Fruit fly (Drosophila melanogaster) whole organism, embryonic: ENCODE data around the gene CG3119.
A peak's percentile ranks its signal among the peaks of the same experiment; 100 is the strongest.

Source experiments
- Abd-B ChIP-seq: fragments of 200-800 bp; sonication (Bioruptor generic); optimal IDR thresholded peaks from 2 replicates; lab custom pipeline; 2018; ENCODE audit warnings: missing biosample characterization, mild to moderate bottlenecking, missing genetic modification characterization, moderate library complexity
- Atf6 ChIP-seq: fragments of 200-800 bp; sonication (Bioruptor generic); IDR thresholded peaks from 2 replicates; pipeline ENCODE4 v1.3.6; 2022; ENCODE audit warnings: missing biosample characterization, missing genetic modification characterization
- CG11723 ChIP-seq: fragments of 200-800 bp; sonication (Bioruptor generic); optimal IDR thresholded peaks from 2 replicates; lab custom pipeline; 2017; ENCODE audit warnings: missing biosample characterization, mild to moderate bottlenecking, missing genetic modification characterization
- CG13296 ChIP-seq: fragments of 200-800 bp; sonication (Bioruptor generic); optimal IDR thresholded peaks from 3 replicates; lab custom pipeline; 2018; ENCODE audit warnings: missing biosample characterization, mild to moderate bottlenecking, missing genetic modification characterization
- CG13624 ChIP-seq: fragments of 200-800 bp; sonication (Bioruptor generic); optimal IDR thresholded peaks from 2 replicates; lab custom pipeline; 2016; ENCODE audit warnings: missing biosample characterization, missing genetic modification characterization
- CG15269 ChIP-seq: fragments of 200-800 bp; sonication (Bioruptor generic); optimal IDR thresholded peaks from 2 replicates; lab custom pipeline; 2018; ENCODE audit warnings: missing biosample characterization, mild to moderate bottlenecking, missing genetic modification characterization, moderate library complexity
- CG16779 ChIP-seq: fragments of 200-800 bp; sonication (Bioruptor generic); IDR thresholded peaks from 2 replicates; pipeline ENCODE4 v1.3.6; 2022; ENCODE audit warnings: missing biosample characterization, missing genetic modification characterization
- CG16813 ChIP-seq: fragments of 200-800 bp; sonication (Bioruptor generic); IDR thresholded peaks from 3 replicates; pipeline ENCODE4 v1.3.6; 2022; ENCODE audit warnings: missing biosample characterization, missing genetic modification characterization; ENCODE audit not compliant: partially characterized antibody
- CG17359 ChIP-seq: fragments of 200-800 bp; sonication (Bioruptor generic); optimal IDR thresholded peaks from 3 replicates; lab custom pipeline; 2018; ENCODE audit warnings: missing biosample characterization, mild to moderate bottlenecking, missing genetic modification characterization, moderate library complexity
- CG17829 ChIP-seq: fragments of 200-800 bp; optimal IDR thresholded peaks from 2 replicates; lab custom pipeline; 2019; ENCODE audit warnings: missing biosample characterization, mild to moderate bottlenecking, missing genetic modification characterization, moderate library complexity
- CG18011 ChIP-seq: fragments of 200-800 bp; sonication (Bioruptor generic); optimal IDR thresholded peaks from 2 replicates; lab custom pipeline; 2017; ENCODE audit warnings: missing biosample characterization, missing genetic modification characterization, mild to moderate bottlenecking, moderate library complexity, missing genotype
- CG18619 ChIP-seq: fragments of 200-800 bp; sonication (Bioruptor generic); optimal IDR thresholded peaks from 3 replicates; lab custom pipeline; 2017; ENCODE audit warnings: missing biosample characterization, mild to moderate bottlenecking, missing genetic modification characterization
- CG2129 ChIP-seq: fragments of 200-800 bp; sonication (Bioruptor generic); IDR thresholded peaks from 2 replicates; pipeline ENCODE4 v1.3.6; 2022; ENCODE audit warnings: missing biosample characterization, missing genetic modification characterization; ENCODE audit not compliant: partially characterized antibody
- CG2202 ChIP-seq: fragments of 200-800 bp; sonication (Bioruptor generic); optimal IDR thresholded peaks from 2 replicates; lab custom pipeline; 2018; ENCODE audit warnings: missing biosample characterization, mild to moderate bottlenecking, missing genetic modification characterization
- CG32772 ChIP-seq: fragments of 200-800 bp; sonication (Bioruptor generic); IDR thresholded peaks from 2 replicates; pipeline ENCODE4 v1.3.6; 2022; ENCODE audit warnings: missing biosample characterization, missing genetic modification characterization
- CG3838 ChIP-seq: fragments of 200-800 bp; sonication (Bioruptor generic); optimal IDR thresholded peaks from 3 replicates; lab custom pipeline; 2016; ENCODE audit warnings: missing biosample characterization, missing genetic modification characterization
- CG3847 ChIP-seq: fragments of 200-800 bp; sonication (Bioruptor generic); IDR thresholded peaks from 2 replicates; pipeline ENCODE4 v1.3.6; 2022; ENCODE audit warnings: missing biosample characterization, missing genetic modification characterization
- CG3995 ChIP-seq: fragments of 200-800 bp; sonication (Bioruptor generic); optimal IDR thresholded peaks from 3 replicates; lab custom pipeline; 2016; ENCODE audit warnings: missing biosample characterization, missing genetic modification characterization
- CG4730 ChIP-seq: fragments of 200-800 bp; sonication (Bioruptor generic); IDR thresholded peaks from 2 replicates; pipeline ENCODE4 v1.3.6; 2022; ENCODE audit warnings: missing biosample characterization, missing genetic modification characterization
- CG7786 ChIP-seq: fragments of 200-800 bp; sonication (Bioruptor generic); optimal IDR thresholded peaks from 2 replicates; lab custom pipeline; 2016; ENCODE audit warnings: missing biosample characterization, missing genetic modification characterization
- CG8281 ChIP-seq: fragments of 200-800 bp; sonication (Bioruptor generic); optimal IDR thresholded peaks from 2 replicates; lab custom pipeline; 2018; ENCODE audit warnings: missing biosample characterization, mild to moderate bottlenecking, missing genetic modification characterization, moderate library complexity
- CG8359 ChIP-seq: fragments of 200-800 bp; sonication (Bioruptor generic); optimal IDR thresholded peaks from 2 replicates; lab custom pipeline; 2017; ENCODE audit warnings: missing biosample characterization, mild to moderate bottlenecking, missing genetic modification characterization, borderline replicate concordance
- CTCF ChIP-seq: fragments of 200-800 bp; sonication (Bioruptor generic); optimal IDR thresholded peaks from 2 replicates; lab custom pipeline; 2017; ENCODE audit warnings: missing biosample characterization, mild to moderate bottlenecking, missing genetic modification characterization, moderate library complexity
- Drgx ChIP-seq: fragments of 200-800 bp; sonication (Bioruptor generic); IDR thresholded peaks from 2 replicates; pipeline ENCODE4 v1.3.6; 2022; ENCODE audit warnings: missing biosample characterization, missing genetic modification characterization
- GATAe ChIP-seq: fragments of 200-800 bp; sonication (Bioruptor generic); conservative IDR thresholded peaks from 2 replicates; pipeline ENCODE4 v1.3.6; 2022; ENCODE audit warnings: missing biosample characterization, missing genetic modification characterization
- HLH4C ChIP-seq: fragments of 200-800 bp; sonication (Bioruptor generic); IDR thresholded peaks from 3 replicates; pipeline ENCODE4 v1.3.6; 2022; ENCODE audit warnings: missing biosample characterization, missing genetic modification characterization; ENCODE audit not compliant: partially characterized antibody
- Meics ChIP-seq: fragments of 200-800 bp; sonication (Bioruptor generic); optimal IDR thresholded peaks from 2 replicates; lab custom pipeline; 2017; ENCODE audit warnings: missing biosample characterization, mild to moderate bottlenecking, missing genetic modification characterization
- Mrtf ChIP-seq: fragments of 200-800 bp; sonication (Bioruptor generic); IDR thresholded peaks from 3 replicates; pipeline ENCODE4 v1.3.6; 2022; ENCODE audit warnings: missing biosample characterization, missing genetic modification characterization
- NK7.1 ChIP-seq: fragments of 200-800 bp; sonication (Bioruptor generic); optimal IDR thresholded peaks from 3 replicates; lab custom pipeline; 2016; ENCODE audit warnings: missing biosample characterization, missing genetic modification characterization
- Nf-YB ChIP-seq: fragments of 200-800 bp; sonication (Bioruptor generic); optimal IDR thresholded peaks from 3 replicates; lab custom pipeline; 2019; ENCODE audit warnings: missing biosample characterization, mild to moderate bottlenecking, missing genetic modification characterization, moderate library complexity
- Poxn ChIP-seq: fragments of 200-800 bp; sonication (Bioruptor generic); IDR thresholded peaks from 2 replicates; pipeline ENCODE4 v1.3.6; 2022; ENCODE audit warnings: missing biosample characterization, missing genetic modification characterization
- Ptx1 ChIP-seq: fragments of 200-800 bp; sonication (Bioruptor generic); IDR thresholded peaks from 2 replicates; pipeline ENCODE4 v1.3.6; 2022; ENCODE audit warnings: missing biosample characterization, missing genetic modification characterization
- Trl ChIP-seq, 3 experiments: fragments of >200 bp in 2 of 3; fragments of 200-800 bp in 1 of 3; sonication (Bioruptor generic) in 1 of 3; optimal IDR thresholded peaks; 2 replicates in 1 of 3; 3 replicates in 2 of 3; lab custom pipeline; 2016 to 2017; ENCODE audit warnings: missing biosample characterization in 1 of 3, missing genetic modification characterization in 1 of 3
- Xbp1 ChIP-seq: fragments of 200-800 bp; sonication (Bioruptor generic); optimal IDR thresholded peaks from 3 replicates; lab custom pipeline; 2016; ENCODE audit warnings: missing biosample characterization, mild to moderate bottlenecking, missing genetic modification characterization
- bsh ChIP-seq, 2 experiments: fragments of 200-800 bp; sonication (Bioruptor generic); optimal IDR thresholded peaks; 2 replicates each; lab custom pipeline; 2017 to 2018; ENCODE audit warnings: mild to moderate bottlenecking in 2 of 2, missing biosample characterization in 2 of 2, missing genetic modification characterization in 2 of 2, moderate library complexity in 1 of 2
- cato ChIP-seq: fragments of 200-800 bp; sonication (Bioruptor generic); optimal IDR thresholded peaks from 2 replicates; lab custom pipeline; 2016; ENCODE audit warnings: missing biosample characterization, missing genetic modification characterization, borderline replicate concordance
- corto ChIP-seq: fragments of 200-800 bp; sonication (Bioruptor generic); optimal IDR thresholded peaks from 2 replicates; lab custom pipeline; 2016; ENCODE audit warnings: missing biosample characterization, mild to moderate bottlenecking, missing genetic modification characterization, moderate library complexity
- cwo ChIP-seq: fragments of 200-800 bp; sonication (Bioruptor generic); optimal IDR thresholded peaks from 3 replicates; lab custom pipeline; 2017; ENCODE audit warnings: missing biosample characterization, missing genetic modification characterization, mild to moderate bottlenecking, moderate library complexity, missing genetic modification reagents
- dmrt99B ChIP-seq: fragments of 200-800 bp; sonication (Bioruptor generic); optimal IDR thresholded peaks from 2 replicates; lab custom pipeline; 2018; ENCODE audit warnings: missing biosample characterization, mild to moderate bottlenecking, missing genetic modification characterization, moderate library complexity
- dpn ChIP-seq, 2 experiments: fragments of 200-800 bp; sonication (Bioruptor generic); optimal IDR thresholded peaks; 3 replicates each; lab custom pipeline; 2016; ENCODE audit warnings: missing biosample characterization in 2 of 2, missing genetic modification characterization in 2 of 2
- fd64A ChIP-seq: fragments of 200-800 bp; sonication (Bioruptor generic); optimal IDR thresholded peaks from 3 replicates; lab custom pipeline; 2018; ENCODE audit warnings: missing biosample characterization, mild to moderate bottlenecking, missing genetic modification characterization
- fd96Cb ChIP-seq: fragments of 200-800 bp; sonication (Bioruptor generic); optimal IDR thresholded peaks from 2 replicates; lab custom pipeline; 2018; ENCODE audit warnings: missing biosample characterization, mild to moderate bottlenecking, missing genetic modification characterization, moderate library complexity
- gro ChIP-seq: fragments of 200-800 bp; sonication (Bioruptor generic); optimal IDR thresholded peaks from 2 replicates; lab custom pipeline; 2016; ENCODE audit warnings: missing biosample characterization, missing genetic modification characterization
- h ChIP-seq: fragments of >200 bp; optimal IDR thresholded peaks from 2 replicates; lab custom pipeline; 2017
- ind ChIP-seq: fragments of 200-800 bp; sonication (Bioruptor generic); optimal IDR thresholded peaks from 3 replicates; lab custom pipeline; 2016; ENCODE audit warnings: missing biosample characterization, missing genetic modification characterization
- mirr ChIP-seq: fragments of 200-800 bp; sonication (Bioruptor generic); optimal IDR thresholded peaks from 3 replicates; lab custom pipeline; 2018; ENCODE audit warnings: missing biosample characterization, mild to moderate bottlenecking, missing genetic modification characterization
- pho ChIP-seq: fragments of 200-800 bp; sonication (Bioruptor generic); optimal IDR thresholded peaks from 2 replicates; lab custom pipeline; 2016; ENCODE audit warnings: missing biosample characterization, missing genetic modification characterization
- sens ChIP-seq: fragments of 200-800 bp; sonication (Bioruptor generic); peaks from one replicate; lab custom pipeline; 2016; ENCODE audit warnings: missing biosample characterization, missing genetic modification characterization
- so ChIP-seq: fragments of 200-800 bp; sonication (Bioruptor generic); IDR thresholded peaks from 3 replicates; pipeline ENCODE4 v1.3.6; 2022; ENCODE audit warnings: missing biosample characterization, missing genetic modification characterization
- zf30C ChIP-seq: fragments of 200-800 bp; sonication (Bioruptor generic); optimal IDR thresholded peaks from 3 replicates; lab custom pipeline; 2018; ENCODE audit warnings: missing biosample characterization, mild to moderate bottlenecking, missing genetic modification characterization

CG3119 gene

dm6 chr2L:2856960-2857584, 19.4 kb upstream of the CG3119 start, which contains the start of gene CG2991 (continued):
- TF ChIP-seq CG3838 (GFP tag; lab: Kevin White, UChicago), result no peak
- TF ChIP-seq Mrtf (GFP tag; lab: Robert Waterston, UW), result no peak
- TF ChIP-seq CG3995 (GFP tag; lab: Kevin White, UChicago), result peak; percentile 58
- no peak for TF ChIP-seq Atf6 (GFP tag; lab: Robert Waterston, UW)
- TF ChIP-seq Meics (GFP tag; lab: Kevin White, UChicago), result peak; percentile 31
- TF ChIP-seq Xbp1 (GFP tag; lab: Kevin White, UChicago), result peak; percentile 28
- peak; percentile 56 for TF ChIP-seq CTCF (GFP tag; lab: Kevin White, UChicago)
- no peak for TF ChIP-seq ind (GFP tag; lab: Kevin White, UChicago)
- no peak for TF ChIP-seq Trl (optimal IDR thresholded peaks at IDR 0.05; lab: Kevin White, UChicago)
- no peak for TF ChIP-seq Trl (GFP tag; optimal IDR thresholded peaks at IDR 0.05; lab: Kevin White, UChicago)
- peak; percentile 11 for TF ChIP-seq Nf-YB (GFP tag; lab: Kevin White, UChicago)
- no peak for TF ChIP-seq CG32772 (GFP tag; lab: Robert Waterston, UW)
- TF ChIP-seq CG18619, result no peak
- peak in 1 of 2 experiments; percentile 22 for TF ChIP-seq dpn (GFP tag; optimal IDR thresholded peaks at IDR 0.05; lab: Kevin White, UChicago)
- peak; percentile 75 for TF ChIP-seq CG17829 (tag; lab: Kevin White, UChicago)
- TF ChIP-seq CG3847 (GFP tag; lab: Robert Waterston, UW), result peak; percentile 50
- no peak for TF ChIP-seq dmrt99B (tag; lab: Kevin White, UChicago)
- TF ChIP-seq corto (GFP tag; lab: Kevin White, UChicago), result peak; percentile 52
- TF ChIP-seq cwo, result no peak
- peak; percentile 18 for TF ChIP-seq CG13296
- peak; percentile 78 for TF ChIP-seq CG16813 (GFP tag; lab: Robert Waterston, UW)
- no peak for TF ChIP-seq GATAe (GFP tag; lab: Robert Waterston, UW)
- no peak for TF ChIP-seq cato (GFP tag; lab: Kevin White, UChicago)
- TF ChIP-seq CG2129, result peak; percentile 38; the same call in 1 of the 2 replicates
- no peak for TF ChIP-seq CG11723 (GFP tag; lab: Kevin White, UChicago)
- peak; percentile 82 for TF ChIP-seq sens (GFP tag; lab: Kevin White, UChicago)
- no peak for TF ChIP-seq CG4730 (GFP tag; lab: Robert Waterston, UW)
- peak; percentile 31 for TF ChIP-seq CG13624
- TF ChIP-seq Drgx (GFP tag; lab: Robert Waterston, UW), result no peak
- TF ChIP-seq fd64A (GFP tag; lab: Kevin White, UChicago), result no peak
- TF ChIP-seq gro (GFP tag; lab: Kevin White, UChicago), result peak; percentile 48
- no peak for TF ChIP-seq fd96Cb (tag; lab: Kevin White, UChicago)
- TF ChIP-seq h (lab: Kevin White, UChicago), result no peak
- TF ChIP-seq CG17359 (tag; lab: Kevin White, UChicago), result peak; percentile 37
- TF ChIP-seq Poxn (GFP tag; lab: Robert Waterston, UW), result no peak
- TF ChIP-seq CG15269 (tag; lab: Kevin White, UChicago), result peak; percentile 11
- no peak for TF ChIP-seq CG8281 (tag; lab: Kevin White, UChicago)
- peak; percentile 33; the same call in 1 of the 3 replicates for TF ChIP-seq so (GFP tag; lab: Robert Waterston, UW)
- peak; percentile 38 for TF ChIP-seq pho (GFP tag; lab: Kevin White, UChicago)
- no peak for TF ChIP-seq Ptx1 (GFP tag; lab: Robert Waterston, UW)
- TF ChIP-seq CG8359 (GFP tag; lab: Kevin White, UChicago), result no peak
- TF ChIP-seq mirr (GFP tag; lab: Kevin White, UChicago), result peak; percentile 2
- TF ChIP-seq Abd-B (GFP tag; lab: Kevin White, UChicago), result peak; percentile 36
- no peak for TF ChIP-seq zf30C (GFP tag; lab: Kevin White, UChicago)
- TF ChIP-seq CG7786, result no peak
- TF ChIP-seq CG2202 (tag; lab: Kevin White, UChicago), result no peak
- TF ChIP-seq NK7.1 (GFP tag; lab: Kevin White, UChicago), result no peak
- TF ChIP-seq HLH4C (GFP tag; lab: Robert Waterston, UW), result peak; percentile 59; the same call in 2 of the 3 replicates
- TF ChIP-seq CG16779 (GFP tag; lab: Robert Waterston, UW), result no peak
- TF ChIP-seq CG18011 (GFP tag; lab: Kevin White, UChicago), result no peak
- TF ChIP-seq bsh (GFP tag; optimal IDR thresholded peaks at IDR 0.05; lab: Kevin White, UChicago), result peak in 1 of 2 experiments; percentile 3
